Fruit fly (Drosophila melanogaster): ENCODE data around the gene GAPcenA.

The GAPcenA gene

DNA sequence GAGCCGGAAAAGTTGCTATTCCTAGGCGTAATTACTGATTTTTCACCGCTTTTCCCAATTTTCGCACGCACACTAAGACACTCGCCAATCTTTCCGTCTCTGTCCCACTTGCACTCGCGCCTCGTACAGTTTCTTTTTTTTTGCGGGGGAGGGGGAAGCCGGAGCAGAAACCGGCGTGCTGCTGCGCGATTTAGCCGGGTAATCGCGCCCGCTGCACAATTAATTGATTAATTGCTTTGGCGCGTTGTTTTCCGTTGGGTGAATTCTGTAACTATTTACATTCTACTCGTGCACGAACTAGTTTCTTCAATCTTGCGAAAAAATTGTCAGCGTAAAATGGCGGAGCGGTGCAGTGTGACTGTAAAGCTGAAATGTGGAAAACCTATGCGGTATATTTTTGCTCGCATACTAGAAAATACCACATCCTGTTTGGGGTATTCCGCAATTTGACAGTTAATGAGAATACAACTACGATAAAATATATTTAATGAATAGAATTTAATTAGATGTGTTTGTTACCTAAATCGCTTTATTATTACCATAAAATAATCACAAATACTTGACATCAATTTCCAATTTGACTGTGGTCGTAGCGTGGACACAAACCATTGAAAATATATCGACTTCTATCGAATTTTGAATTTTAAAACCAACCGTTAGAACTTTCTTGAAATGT, 31.1 kb upstream of the GAPcenA start, which contains the start of gene Cpsf6:
TSS of gene Cpsf6 (minus strand) at position 362 of the 676 bp plus-strand sequence.
- peak; percentile 49; the same call in 1 of the 2 replicates for TF ChIP-seq Gug (GFP tag; IDR thresholded peaks at IDR 0.05)
- TF ChIP-seq CG8119 (GFP tag; IDR thresholded peaks at IDR 0.05) = 0 out of 3 replicates have a peak, but pooled peaks have one; percentile 27
- TF ChIP-seq CG8319 (GFP tag; optimal IDR thresholded peaks at IDR 0.05) = no peak
- TF ChIP-seq CG31627 (GFP tag; optimal IDR thresholded peaks at IDR 0.05) = peak; percentile 42
- no peak for TF ChIP-seq CG16779 (tag; optimal IDR thresholded peaks at IDR 0.05)
- no peak for TF ChIP-seq Lpt (GFP tag; optimal IDR thresholded peaks at IDR 0.05)
- no peak for TF ChIP-seq dac (GFP tag; optimal IDR thresholded peaks at IDR 0.05)
- TF ChIP-seq lz (GFP tag; optimal IDR thresholded peaks at IDR 0.05) = peak; percentile 41
- peak; percentile 16 for TF ChIP-seq CG9139 (GFP tag; optimal IDR thresholded peaks at IDR 0.05)
- TF ChIP-seq acj6 (GFP tag; optimal IDR thresholded peaks at IDR 0.05) = peak; percentile 44
- TF ChIP-seq CG11294 (GFP tag; IDR thresholded peaks at IDR 0.05) = no peak
- TF ChIP-seq net (GFP tag; optimal IDR thresholded peaks at IDR 0.05) = no peak
- TF ChIP-seq CG10669 (GFP tag; optimal IDR thresholded peaks at IDR 0.05) = no peak
- TF ChIP-seq Ets21C (GFP tag; optimal IDR thresholded peaks at IDR 0.05) = peak; percentile 30
- no peak for TF ChIP-seq fkh (GFP tag; optimal IDR thresholded peaks at IDR 0.05)
- TF ChIP-seq CG4318 (GFP tag; optimal IDR thresholded peaks at IDR 0.05) = no peak
- peak; percentile 10 for TF ChIP-seq achi (GFP tag; optimal IDR thresholded peaks at IDR 0.05)
- TF ChIP-seq eg (GFP tag; IDR thresholded peaks at IDR 0.05) = peak; percentile 21; the same call in 1 of the 3 replicates
- TF ChIP-seq salr (GFP tag; optimal IDR thresholded peaks at IDR 0.05) = peak in 1 of 2 experiments; percentile 24
- TF ChIP-seq CG11762 (GFP tag; optimal IDR thresholded peaks at IDR 0.05; ENCODE audit: insufficient read depth) = no peak
- TF ChIP-seq vri (GFP tag; optimal IDR thresholded peaks at IDR 0.05) = no peak
- TF ChIP-seq CG7368 (GFP tag; optimal IDR thresholded peaks at IDR 0.05) = no peak
- peak; percentile 15 for TF ChIP-seq CG6792 (GFP tag; optimal IDR thresholded peaks at IDR 0.05)
- TF ChIP-seq Sox14 (GFP tag; optimal IDR thresholded peaks at IDR 0.05) = peak; percentile 51
- TF ChIP-seq CG6276 (GFP tag; optimal IDR thresholded peaks at IDR 0.05) = no peak
- TF ChIP-seq fd59A (GFP tag; optimal IDR thresholded peaks at IDR 0.05) = no peak
- TF ChIP-seq ss (GFP tag; optimal IDR thresholded peaks at IDR 0.05) = peak; percentile 46 to 58
- TF ChIP-seq Sox15 (GFP tag; optimal IDR thresholded peaks at IDR 0.05) = no peak
- TF ChIP-seq pdm3 (GFP tag; optimal IDR thresholded peaks at IDR 0.05) = peak; percentile 55
- peak; percentile 47 for TF ChIP-seq CG10631 (GFP tag; optimal IDR thresholded peaks at IDR 0.05)
- TF ChIP-seq CG3919 (GFP tag; optimal IDR thresholded peaks at IDR 0.05) = peak; percentile 40
- peak; percentile 57 for TF ChIP-seq CG3032 (tag; optimal IDR thresholded peaks at IDR 0.05)
- peak; percentile 66 for TF ChIP-seq CG6854 (GFP tag; optimal IDR thresholded peaks at IDR 0.05)
- TF ChIP-seq cyc (GFP tag; optimal IDR thresholded peaks at IDR 0.05) = peak; percentile 14
- peak; percentile 62 for TF ChIP-seq Met (GFP tag; optimal IDR thresholded peaks at IDR 0.05)
- no peak; the same call in 2 of the 3 replicates for TF ChIP-seq CG6163 (GFP tag; IDR thresholded peaks at IDR 0.05)
- TF ChIP-seq Eip75B (GFP tag; optimal IDR thresholded peaks at IDR 0.05) = peak; percentile 34
- no peak for TF ChIP-seq Blimp-1 (GFP tag; optimal IDR thresholded peaks at IDR 0.05)
- TF ChIP-seq Hr39 (GFP tag; optimal IDR thresholded peaks at IDR 0.05) = peak; percentile 48
- peak; percentile 7 for TF ChIP-seq CG11902 (GFP tag; optimal IDR thresholded peaks at IDR 0.05)
- peak; percentile 45 for TF ChIP-seq Smox (GFP tag; optimal IDR thresholded peaks at IDR 0.05)
- peak; percentile 16 for TF ChIP-seq CG32006 (GFP tag; optimal IDR thresholded peaks at IDR 0.05)
- TF ChIP-seq CG6808 (GFP tag; optimal IDR thresholded peaks at IDR 0.05) = peak; percentile 8
- no peak for TF ChIP-seq dsx (GFP tag; optimal IDR thresholded peaks at IDR 0.05; ENCODE audit: poor library complexity, severe bottlenecking)
- peak; percentile 36 for TF ChIP-seq Sox102F (GFP tag; optimal IDR thresholded peaks at IDR 0.05)
- TF ChIP-seq Ets96B (tag; optimal IDR thresholded peaks at IDR 0.05) = peak; percentile 26
- TF ChIP-seq Hr38 (GFP tag; optimal IDR thresholded peaks at IDR 0.05) = no peak
- TF ChIP-seq Hr4 (GFP tag; optimal IDR thresholded peaks at IDR 0.05) = peak; percentile 61
- TF ChIP-seq svp (GFP tag) = peak; percentile 61
- no peak for TF ChIP-seq CG34406 (GFP tag; optimal IDR thresholded peaks at IDR 0.05)
- no peak for TF ChIP-seq spab (GFP tag; optimal IDR thresholded peaks at IDR 0.05)
